Worm (Caenorhabditis elegans) whole organism, L3 larva: ENCODE data around the gene vha-2.

Experiments used
- R02D3.7 ChIP-seq: fragments of 150-350 bp; optimal IDR thresholded peaks from 2 replicates; lab custom pipeline; 2014; ENCODE audit warnings: missing biosample characterization, missing genetic modification characterization
- ama-1 ChIP-seq: fragments of 150-350 bp; optimal IDR thresholded peaks from 2 replicates; lab custom pipeline; 2018
- ceh-28 ChIP-seq: fragments of 150-350 bp; optimal IDR thresholded peaks from 2 replicates; lab custom pipeline; 2014; ENCODE audit warnings: missing biosample characterization, missing genetic modification reagents, missing genetic modification characterization
- ceh-82 ChIP-seq: fragments of 150-350 bp; optimal IDR thresholded peaks from 2 replicates; lab custom pipeline; 2014; ENCODE audit warnings: missing biosample characterization, missing genetic modification characterization
- daf-12 ChIP-seq: fragments of 150-350 bp; optimal IDR thresholded peaks from 2 replicates; lab custom pipeline; 2014; ENCODE audit warnings: missing biosample characterization, missing genetic modification reagents, missing genetic modification characterization
- egl-27 ChIP-seq: sonication (generic microtip); optimal IDR thresholded peaks from 4 replicates; lab custom pipeline; 2017; ENCODE audit warnings: missing biosample characterization, missing genetic modification reagents, missing genetic modification characterization
- egl-5 ChIP-seq: fragments of 150-350 bp; optimal IDR thresholded peaks from 2 replicates; lab custom pipeline; 2017; ENCODE audit warnings: missing biosample characterization, missing genetic modification reagents, missing genetic modification characterization, inconsistent platforms
- elt-1 ChIP-seq: fragments of 150-350 bp; optimal IDR thresholded peaks from 2 replicates; lab custom pipeline; 2014; ENCODE audit warnings: missing biosample characterization, missing genetic modification characterization
- elt-2 ChIP-seq: sonication (generic microtip); optimal IDR thresholded peaks from 2 replicates; lab custom pipeline; 2016; ENCODE audit warnings: missing genetic modification reagents, mild to moderate bottlenecking, missing genetic modification characterization, missing compliant biosample characterization
- elt-3 ChIP-seq, 3 experiments: fragments of 150-350 bp in 1 of 3; sonication (generic microtip) in 2 of 3; optimal IDR thresholded peaks; 2 replicates in 2 of 3; 4 replicates in 1 of 3; lab custom pipeline; 2014 to 2017; ENCODE audit warnings: missing biosample characterization in 3 of 3, missing genetic modification characterization in 3 of 3
- eor-1 ChIP-seq, 2 experiments: fragments of 150-350 bp; optimal IDR thresholded peaks; 2 replicates each; lab custom pipeline; 2014 to 2018; ENCODE audit warnings: missing biosample characterization in 2 of 2, missing genetic modification characterization in 2 of 2
- fkh-10 ChIP-seq: sonication (generic microtip); optimal IDR thresholded peaks from 2 replicates; lab custom pipeline; 2017; ENCODE audit warnings: missing biosample characterization, missing genetic modification reagents, missing genetic modification characterization
- fkh-2 ChIP-seq: fragments of 150-350 bp; optimal IDR thresholded peaks from 2 replicates; lab custom pipeline; 2014; ENCODE audit warnings: missing biosample characterization, missing genetic modification reagents, missing genetic modification characterization
- hmg-11 ChIP-seq: sonication (generic microtip); optimal IDR thresholded peaks from 2 replicates; lab custom pipeline; 2016; ENCODE audit warnings: missing genetic modification characterization, missing compliant biosample characterization
- jun-1 ChIP-seq: fragments of 150-350 bp; optimal IDR thresholded peaks from 2 replicates; lab custom pipeline; 2014; ENCODE audit warnings: missing biosample characterization, missing genetic modification reagents, missing genetic modification characterization
- lin-15B ChIP-seq: fragments of 150-350 bp; optimal IDR thresholded peaks from 2 replicates; lab custom pipeline; 2014; ENCODE audit warnings: missing biosample characterization, missing genetic modification characterization
- lin-39 ChIP-seq: fragments of 150-350 bp; optimal IDR thresholded peaks from 2 replicates; lab custom pipeline; 2018; ENCODE audit warnings: missing biosample characterization, missing genetic modification reagents, missing genetic modification characterization
- lsy-12 ChIP-seq: sonication (generic microtip); optimal IDR thresholded peaks from 2 replicates; lab custom pipeline; 2016; ENCODE audit warnings: mild to moderate bottlenecking, missing genetic modification characterization, missing compliant biosample characterization
- mml-1 ChIP-seq: fragments of 150-350 bp; sonication (generic microtip); optimal IDR thresholded peaks from 3 replicates; lab custom pipeline; 2014; ENCODE audit warnings: missing biosample characterization, missing genetic modification characterization
- nfya-1 ChIP-seq: sonication (generic microtip); optimal IDR thresholded peaks from 2 replicates; lab custom pipeline; 2017; ENCODE audit warnings: missing genetic modification characterization, mild to moderate bottlenecking, missing compliant biosample characterization, antibody characterized with exemption, moderate library complexity; ENCODE audit not compliant: insufficient read depth
- nhr-12 ChIP-seq: fragments of 150-350 bp; optimal IDR thresholded peaks from 2 replicates; lab custom pipeline; 2014; ENCODE audit warnings: missing biosample characterization, missing genetic modification characterization
- nhr-237 ChIP-seq: fragments of 150-350 bp; optimal IDR thresholded peaks from 2 replicates; lab custom pipeline; 2014; ENCODE audit warnings: missing biosample characterization, missing genetic modification characterization
- nhr-25 ChIP-seq: sonication (generic microtip); optimal IDR thresholded peaks from 2 replicates; lab custom pipeline; 2017; ENCODE audit warnings: missing biosample characterization, missing genetic modification characterization
- nhr-43 ChIP-seq: sonication (generic microtip); optimal IDR thresholded peaks from 2 replicates; lab custom pipeline; 2016; ENCODE audit warnings: mild to moderate bottlenecking, missing genetic modification characterization, missing compliant biosample characterization; ENCODE audit not compliant: poor library complexity, severe bottlenecking
- nhr-67 ChIP-seq: fragments of 150-350 bp; optimal IDR thresholded peaks from 2 replicates; lab custom pipeline; 2014; ENCODE audit warnings: missing biosample characterization, missing genetic modification characterization
- nhr-77 ChIP-seq: fragments of 150-350 bp; optimal IDR thresholded peaks from 2 replicates; lab custom pipeline; 2014; ENCODE audit warnings: missing biosample characterization, missing genetic modification characterization
- pha-4 ChIP-seq: fragments of 150-350 bp; optimal IDR thresholded peaks from 2 replicates; lab custom pipeline; 2014; ENCODE audit warnings: missing biosample characterization, missing genetic modification reagents, missing genetic modification characterization
- pqm-1 ChIP-seq: fragments of 150-350 bp; optimal IDR thresholded peaks from 2 replicates; lab custom pipeline; 2017; ENCODE audit warnings: missing biosample characterization, missing genetic modification characterization, inconsistent platforms
- sea-2 ChIP-seq: fragments of 150-350 bp; sonication (generic microtip); optimal IDR thresholded peaks from 4 replicates; lab custom pipeline; 2014; ENCODE audit warnings: missing biosample characterization, missing genetic modification reagents, missing genetic modification characterization
- snpc-4 ChIP-seq: fragments of 150-350 bp; optimal IDR thresholded peaks from 2 replicates; lab custom pipeline; 2014; ENCODE audit warnings: missing biosample characterization, missing genetic modification characterization
- unc-39 ChIP-seq: sonication (generic microtip); optimal IDR thresholded peaks from 4 replicates; lab custom pipeline; 2017; ENCODE audit warnings: missing biosample characterization, missing genetic modification characterization
- unc-62 ChIP-seq: fragments of 150-350 bp; sonication (generic microtip); optimal IDR thresholded peaks from 4 replicates; lab custom pipeline; 2014; ENCODE audit warnings: missing biosample characterization, missing genetic modification reagents, missing genetic modification characterization
- ztf-11 ChIP-seq: fragments of 150-350 bp; optimal IDR thresholded peaks from 2 replicates; lab custom pipeline; 2014; ENCODE audit warnings: missing biosample characterization, missing genetic modification characterization
- ztf-4 ChIP-seq: fragments of 150-350 bp; optimal IDR thresholded peaks from 2 replicates; lab custom pipeline; 2014; ENCODE audit warnings: missing biosample characterization, missing genetic modification characterization

vha-2 gene

DNA sequence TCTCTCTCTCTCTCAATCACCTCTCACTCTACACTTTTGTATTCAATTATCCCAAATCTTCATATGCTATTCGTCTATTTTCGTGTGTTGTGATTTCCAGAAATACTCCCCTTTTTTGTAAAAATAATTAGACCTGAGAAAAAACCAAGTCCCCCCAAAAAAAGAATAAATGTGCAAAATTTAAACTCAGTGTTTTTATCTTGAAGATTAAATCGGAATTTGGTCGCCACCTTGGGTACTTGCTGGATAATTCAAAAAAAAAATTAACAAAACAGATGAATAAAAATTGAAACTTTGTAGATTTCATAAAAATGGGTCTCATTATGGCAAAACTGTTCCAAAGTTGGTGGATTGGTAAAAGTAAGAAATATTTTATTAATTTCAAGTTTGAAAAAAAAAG lies 41.0 kb downstream of the vha-2 start, which contains the start of gene arl-5:
Gene arl-5, plus strand, starts transcription at position 301 of the 400 bp plus-strand sequence.
- TF ChIP-seq ztf-11 (tag; lab: Kevin White, UChicago) (no peak), snpc-4 (tag; lab: Kevin White, UChicago) (no peak), fkh-10 (GFP tag; lab: Kevin White, UChicago) (no peak), ceh-82 (tag; lab: Kevin White, UChicago) (no peak), ztf-4 (tag; lab: Kevin White, UChicago) (no peak), lsy-12 (tag; lab: Kevin White, UChicago) (no peak), ama-1 (lab: Kevin White, UChicago) (no peak)

DNA sequence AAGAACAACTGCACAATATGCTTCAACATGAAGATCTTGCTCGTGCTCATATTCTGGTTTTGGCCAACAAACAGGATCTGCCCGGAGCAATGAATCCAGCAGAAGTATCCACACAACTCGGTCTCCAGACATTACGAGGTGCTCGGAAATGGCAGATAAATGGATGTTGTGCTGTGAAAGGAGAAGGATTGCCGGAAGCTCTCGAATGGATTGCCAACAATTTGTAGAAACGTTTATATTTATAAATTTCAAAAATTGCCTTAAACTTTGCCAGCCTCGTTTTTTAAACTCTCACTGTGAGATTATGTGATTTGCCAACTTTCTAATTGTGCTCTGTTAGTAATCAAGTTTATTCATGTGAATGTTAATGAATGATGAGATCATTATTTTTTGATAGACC lies 41.8 kb downstream of the vha-2 start:
- TF ChIP-seq unc-39 (tag; lab: Kevin White, UChicago) (no peak), egl-27 (tag; lab: Kevin White, UChicago) (no peak), egl-5 (tag; lab: Kevin White, UChicago) (no peak)

DNA sequence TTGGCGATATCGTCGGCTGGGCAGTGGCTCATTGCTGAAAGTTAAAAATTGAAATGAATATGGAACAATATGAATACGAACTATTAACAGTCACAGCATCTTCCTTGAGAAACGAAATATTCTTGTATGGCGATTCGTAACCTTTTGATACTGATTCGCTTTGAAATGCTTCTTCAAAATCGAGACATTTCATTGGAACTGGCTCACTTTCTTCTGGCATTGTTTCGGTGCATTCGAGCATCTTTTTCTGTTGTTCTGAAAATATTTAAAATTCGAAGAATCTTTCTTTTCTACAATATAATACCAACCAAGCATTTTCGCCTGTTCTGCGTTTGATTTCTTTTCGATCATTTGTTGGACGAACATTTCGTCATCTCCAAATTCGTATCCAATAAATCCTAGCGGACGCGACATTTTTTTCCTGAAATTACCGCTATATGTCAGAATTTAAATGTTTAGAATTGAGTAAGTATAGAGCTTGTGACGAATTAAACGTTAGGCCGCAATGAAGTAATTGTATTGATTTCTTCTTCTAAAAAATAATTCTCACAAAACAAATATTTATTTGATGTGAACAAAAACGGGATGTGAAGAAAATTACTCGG lies 42.5 kb downstream of the vha-2 start, which contains the start of gene lin-52:
Gene lin-52, minus strand, starts transcription at position 421 of the 605 bp plus-strand sequence.
- TF ChIP-seq ceh-82 (tag; lab: Kevin White, UChicago) (no peak), daf-12 (no peak), nhr-77 (tag; lab: Kevin White, UChicago) (no peak), fkh-10 (GFP tag; lab: Kevin White, UChicago) (no peak), pha-4 (tag; lab: Kevin White, UChicago) (peak; percentile 31), nhr-43 (tag; lab: Kevin White, UChicago) (peak; percentile 15), ama-1 (lab: Kevin White, UChicago) (peak; percentile 82), egl-5 (tag; lab: Kevin White, UChicago) (no peak), elt-2 (tag; lab: Kevin White, UChicago) (peak; percentile 7), eor-1 (tag; optimal IDR thresholded peaks at IDR 0.05; lab: Kevin White, UChicago) (no peak)

DNA sequence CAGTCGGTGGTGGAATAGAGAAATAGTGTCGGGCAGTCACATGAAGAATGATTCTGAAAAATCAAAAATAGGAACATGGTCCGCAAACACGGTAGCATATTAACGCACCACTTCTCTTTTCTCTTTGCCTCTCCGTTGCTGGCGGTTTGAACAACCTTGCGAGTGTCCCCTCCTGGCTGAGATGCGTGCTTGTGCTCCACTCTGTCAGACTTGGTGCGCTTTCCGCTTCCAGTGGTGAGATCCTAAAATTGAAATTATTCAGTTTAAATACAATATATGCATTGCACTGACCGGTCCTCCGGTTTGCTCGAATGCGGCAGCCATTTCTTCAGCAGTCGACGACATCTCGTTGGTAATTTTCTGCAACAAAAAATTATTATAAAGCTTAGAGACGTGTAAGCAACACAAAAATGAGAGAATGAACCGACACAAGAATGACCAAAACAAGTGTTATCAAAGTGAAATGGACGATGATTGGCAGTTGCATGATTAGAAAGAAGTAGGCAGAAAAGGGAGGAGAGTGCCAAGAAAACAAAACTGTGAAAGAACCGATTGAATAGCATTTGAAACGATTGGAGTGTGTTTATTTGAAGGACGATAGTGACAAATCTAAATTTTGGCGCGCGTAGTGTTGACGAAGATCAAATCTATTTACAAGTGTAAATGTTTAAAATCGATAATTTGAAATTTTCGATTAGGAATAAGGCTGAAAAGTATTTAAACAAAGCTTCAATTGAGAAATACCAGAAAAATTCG lies 43.3 kb downstream of the vha-2 start, which contains the start of gene ZK632.9:
Gene ZK632.9, minus strand, starts transcription at position 360 of the 756 bp plus-strand sequence.
- TF ChIP-seq fkh-2 (tag; lab: Kevin White, UChicago): no peak
- no peak for TF ChIP-seq elt-1 (tag; lab: Kevin White, UChicago)
- no peak for TF ChIP-seq nhr-67 (tag; lab: Kevin White, UChicago)
- no peak for TF ChIP-seq nhr-43 (tag; lab: Kevin White, UChicago)
- TF ChIP-seq ceh-28 (tag; lab: Kevin White, UChicago): peak; percentile 31
- no peak for TF ChIP-seq pqm-1 (tag; lab: Kevin White, UChicago)
- peak; percentile 21 for TF ChIP-seq nfya-1 (tag; lab: Kevin White, UChicago)
- no peak for TF ChIP-seq sea-2 (GFP tag; lab: Kevin White, UChicago)
- TF ChIP-seq lin-15B (tag; lab: Kevin White, UChicago): no peak
- TF ChIP-seq jun-1: no peak
- no peak for TF ChIP-seq egl-5 (tag; lab: Kevin White, UChicago)
- no peak for TF ChIP-seq nhr-237 (tag; lab: Kevin White, UChicago)
- TF ChIP-seq nhr-25: no peak
- no peak for TF ChIP-seq nhr-12 (tag; lab: Kevin White, UChicago)
- peak; percentile 13 for TF ChIP-seq ztf-4 (tag; lab: Kevin White, UChicago)
- peak; percentile 57 for TF ChIP-seq ama-1 (lab: Kevin White, UChicago)
- TF ChIP-seq unc-62 (GFP tag; lab: Kevin White, UChicago): no peak
- no peak for TF ChIP-seq elt-3 (tag; optimal IDR thresholded peaks at IDR 0.05; lab: Kevin White, UChicago)
- no peak for TF ChIP-seq mml-1
- no peak for TF ChIP-seq lin-39 (tag; lab: Kevin White, UChicago)
- TF ChIP-seq hmg-11 (tag; lab: Kevin White, UChicago): no peak
- TF ChIP-seq lsy-12 (tag; lab: Kevin White, UChicago): no peak
- peak; percentile 28 for TF ChIP-seq elt-2 (tag; lab: Kevin White, UChicago)
- no peak for TF ChIP-seq R02D3.7 (tag; lab: Kevin White, UChicago)
